Worm (Caenorhabditis elegans): Measurements from ENCODE around the gene K01A6.8.

DNA sequence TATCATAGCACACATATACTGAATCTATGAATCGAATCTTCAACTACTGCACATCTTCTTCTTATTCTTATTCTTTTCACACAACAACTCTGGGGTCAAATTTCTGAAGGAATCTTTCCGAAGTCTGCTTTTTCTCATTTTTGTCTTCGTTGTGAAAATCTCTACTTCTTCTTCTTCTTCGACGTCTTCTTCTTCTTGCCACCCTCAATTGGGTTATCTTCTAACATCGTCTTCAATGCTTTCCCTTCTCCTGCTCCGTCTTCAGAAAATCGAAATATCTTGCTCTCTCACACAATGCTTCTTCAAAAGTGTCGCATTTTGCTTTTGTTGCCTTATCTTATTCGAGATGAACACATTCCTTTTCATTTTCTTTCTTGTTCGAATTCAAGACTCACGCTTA lies 13.9 kb downstream of the K01A6.8 start:
- TF ChIP-seq hmbx-1 (tag; optimal IDR thresholded peaks at IDR 0.05) (no peak), B0310.2 (tag; optimal IDR thresholded peaks at IDR 0.05) (no peak), tra-4 (tag; optimal IDR thresholded peaks at IDR 0.05) (no peak), ama-1 (optimal IDR thresholded peaks at IDR 0.05) (no peak), hmg-4 (GFP tag; optimal IDR thresholded peaks at IDR 0.05) (no peak), scrt-1 (GFP tag; IDR thresholded peaks at IDR 0.05) (no peak), tbx-11 (GFP tag; IDR thresholded peaks at IDR 0.05) (no peak), flt-1 (GFP tag; IDR thresholded peaks at IDR 0.05) (no peak), sea-1 (GFP tag; conservative IDR thresholded peaks at IDR 0.05) (no peak), pes-1 (GFP tag; IDR thresholded peaks at IDR 0.05) (no peak)
